Fruit fly (Drosophila melanogaster): ENCODE measurements around the gene RpS14b.
A peak's percentile ranks its signal among the peaks of the same experiment; 100 is the strongest.

Gene RpS14b

dm6 chrX:7975516-7976257 lies 41.0 kb downstream of the RpS14b start (continued):
- TF ChIP-seq fd96Cb (tag; optimal IDR thresholded peaks at IDR 0.05) (peak; percentile 39), Bdp1 (GFP tag; optimal IDR thresholded peaks at IDR 0.05) (no peak), gro (GFP tag; optimal IDR thresholded peaks at IDR 0.05) (no peak), CG10462 (GFP tag; optimal IDR thresholded peaks at IDR 0.05) (no peak), Nf-YC (tag; optimal IDR thresholded peaks at IDR 0.05) (no peak), pros (GFP tag; optimal IDR thresholded peaks at IDR 0.05) (no peak), caup (GFP tag; optimal IDR thresholded peaks at IDR 0.05; ENCODE audit: severe bottlenecking) (no peak), wek (GFP tag; optimal IDR thresholded peaks at IDR 0.05) (no peak), lov (optimal IDR thresholded peaks at IDR 0.05) (no peak), lov (GFP tag; IDR thresholded peaks at IDR 0.05) (no peak), Dip3 (GFP tag; optimal IDR thresholded peaks at IDR 0.05) (no peak), fu2 (GFP tag; optimal IDR thresholded peaks at IDR 0.05) (no peak), Six4 (GFP tag; optimal IDR thresholded peaks at IDR 0.05) (no peak), Ets65A (GFP tag) (peak; percentile 92), Eip74EF (GFP tag; optimal IDR thresholded peaks at IDR 0.05) (peak in 1 of 2 experiments; percentile 32), E2f2 (GFP tag; IDR thresholded peaks at IDR 0.05) (no peak), Rfx (GFP tag; IDR thresholded peaks at IDR 0.05) (no peak), CG14965 (GFP tag; optimal IDR thresholded peaks at IDR 0.05; ENCODE audit: borderline replicate concordance) (no peak), br (optimal IDR thresholded peaks at IDR 0.05) (no peak), kah (GFP tag; optimal IDR thresholded peaks at IDR 0.05) (no peak), vnd (GFP tag; IDR thresholded peaks at IDR 0.05; ENCODE audit: partially characterized antibody) (no peak), CG6683 (GFP tag; optimal IDR thresholded peaks at IDR 0.05) (no peak), bsh (GFP tag; optimal IDR thresholded peaks at IDR 0.05) (peak in 1 of 2 experiments; percentile 73), CG11504 (tag; optimal IDR thresholded peaks at IDR 0.05) (peak; percentile 56), Abd-B (GFP tag; optimal IDR thresholded peaks at IDR 0.05) (no peak), Xrp1 (GFP tag; IDR thresholded peaks at IDR 0.05) (peak; percentile 48; the same call in 1 of the 2 replicates), CG2889 (GFP tag; IDR thresholded peaks at IDR 0.05) (no peak), Dp (GFP tag; optimal IDR thresholded peaks at IDR 0.05) (no peak), grn (GFP tag; optimal IDR thresholded peaks at IDR 0.05) (no peak), ems (GFP tag; optimal IDR thresholded peaks at IDR 0.05) (peak; percentile 9), CG11398 (GFP tag; optimal IDR thresholded peaks at IDR 0.05) (no peak), gcm (GFP tag; optimal IDR thresholded peaks at IDR 0.05) (no peak), sima (GFP tag; optimal IDR thresholded peaks at IDR 0.05) (no peak), CG17385 (GFP tag; optimal IDR thresholded peaks at IDR 0.05) (peak; percentile 9), BEAF-32 (GFP tag; optimal IDR thresholded peaks at IDR 0.05) (no peak), CG2712 (tag; optimal IDR thresholded peaks at IDR 0.05) (peak; percentile 47), tll (GFP tag; optimal IDR thresholded peaks at IDR 0.05) (no peak), CG8478 (optimal IDR thresholded peaks at IDR 0.05) (no peak), Pdp1 (GFP tag; optimal IDR thresholded peaks at IDR 0.05) (peak in 1 of 2 experiments; percentile 22), CG32772 (GFP tag; IDR thresholded peaks at IDR 0.05) (no peak), CG11560 (tag; IDR thresholded peaks at IDR 0.05) (no peak), al (GFP tag; IDR thresholded peaks at IDR 0.05) (no peak), CG9817 (tag; optimal IDR thresholded peaks at IDR 0.05) (no peak), CG10959 (GFP tag; IDR thresholded peaks at IDR 0.05) (no peak), Xbp1 (GFP tag; optimal IDR thresholded peaks at IDR 0.05) (peak; percentile 18), B-H2 (GFP tag; optimal IDR thresholded peaks at IDR 0.05) (no peak), bcd (GFP tag; optimal IDR thresholded peaks at IDR 0.05) (no peak), CG30431 (GFP tag; optimal IDR thresholded peaks at IDR 0.05) (no peak), Deaf1 (tag; optimal IDR thresholded peaks at IDR 0.05) (no peak), jigr1 (GFP tag; IDR thresholded peaks at IDR 0.05) (no peak)
